Fruit fly (Drosophila melanogaster) whole organism, embryonic: ENCODE results near the gene Egfrap.

Experiments
- CG10147 ChIP-seq: fragments of 200-800 bp; sonication (Bioruptor generic); optimal IDR thresholded peaks from 2 replicates; lab custom pipeline; 2019; ENCODE audit warnings: missing biosample characterization, mild to moderate bottlenecking, missing genetic modification characterization, moderate library complexity
- CG10462 ChIP-seq: fragments of 200-800 bp; sonication (Bioruptor generic); optimal IDR thresholded peaks from 2 replicates; lab custom pipeline; 2016; ENCODE audit warnings: missing biosample characterization, missing genetic modification characterization
- CG12219 ChIP-seq: fragments of 200-800 bp; sonication (Bioruptor generic); optimal IDR thresholded peaks from 3 replicates; lab custom pipeline; 2018; ENCODE audit warnings: missing biosample characterization, mild to moderate bottlenecking, missing genetic modification characterization
- CG12769 ChIP-seq: fragments of 200-800 bp; sonication (Bioruptor generic); optimal IDR thresholded peaks from 2 replicates; lab custom pipeline; 2019; ENCODE audit warnings: missing biosample characterization, mild to moderate bottlenecking, missing genetic modification characterization, moderate library complexity
- CG13123 ChIP-seq: fragments of 200-800 bp; sonication (Bioruptor generic); optimal IDR thresholded peaks from 2 replicates; lab custom pipeline; 2016; ENCODE audit warnings: missing biosample characterization, missing genetic modification characterization
- CG14441 ChIP-seq: fragments of 200-800 bp; sonication (Bioruptor generic); IDR thresholded peaks from 2 replicates; pipeline ENCODE4 v1.3.6; 2022; ENCODE audit warnings: missing biosample characterization, missing genetic modification characterization
- CG17186 ChIP-seq: fragments of 200-800 bp; sonication (Bioruptor generic); optimal IDR thresholded peaks from 3 replicates; lab custom pipeline; 2017; ENCODE audit warnings: missing biosample characterization, missing genetic modification reagents, missing genetic modification characterization
- CG17359 ChIP-seq: fragments of 200-800 bp; sonication (Bioruptor generic); optimal IDR thresholded peaks from 3 replicates; lab custom pipeline; 2018; ENCODE audit warnings: missing biosample characterization, mild to moderate bottlenecking, missing genetic modification characterization, moderate library complexity
- CG1792 ChIP-seq: fragments of 200-800 bp; sonication (Bioruptor generic); optimal IDR thresholded peaks from 2 replicates; lab custom pipeline; 2016; ENCODE audit warnings: missing biosample characterization, missing genetic modification characterization
- CG18262 ChIP-seq: fragments of 200-800 bp; optimal IDR thresholded peaks from 3 replicates; lab custom pipeline; 2019; ENCODE audit warnings: missing biosample characterization, mild to moderate bottlenecking, missing genetic modification characterization, moderate library complexity
- CG30020 ChIP-seq: fragments of 200-800 bp; optimal IDR thresholded peaks from 2 replicates; lab custom pipeline; 2019; ENCODE audit warnings: missing biosample characterization, mild to moderate bottlenecking, missing genetic modification characterization, moderate library complexity
- CG30431 ChIP-seq: fragments of 200-800 bp; sonication (Bioruptor generic); optimal IDR thresholded peaks from 2 replicates; lab custom pipeline; 2017; ENCODE audit warnings: missing biosample characterization, missing genetic modification characterization
- CG31441 ChIP-seq: fragments of 200-800 bp; sonication (Bioruptor generic); IDR thresholded peaks from 2 replicates; pipeline ENCODE4 v1.3.6; 2022; ENCODE audit warnings: missing biosample characterization, missing genetic modification characterization
- CG4404 ChIP-seq: fragments of 200-800 bp; sonication (Bioruptor generic); IDR thresholded peaks from 2 replicates; pipeline ENCODE4 v1.3.6; 2022; ENCODE audit warnings: missing biosample characterization, missing genetic modification characterization
- CG6813 ChIP-seq: fragments of 200-800 bp; sonication (Bioruptor generic); optimal IDR thresholded peaks from 2 replicates; lab custom pipeline; 2017; ENCODE audit warnings: missing biosample characterization, missing genetic modification characterization, mild to moderate bottlenecking, moderate library complexity, missing genetic modification reagents
- CG7745 ChIP-seq: fragments of 200-800 bp; sonication (Bioruptor generic); optimal IDR thresholded peaks from 2 replicates; lab custom pipeline; 2018; ENCODE audit warnings: missing biosample characterization, mild to moderate bottlenecking, missing genetic modification characterization, moderate library complexity
- CG8388 ChIP-seq: fragments of 200-800 bp; sonication (Bioruptor generic); optimal IDR thresholded peaks from 2 replicates; lab custom pipeline; 2019; ENCODE audit warnings: missing biosample characterization, mild to moderate bottlenecking, missing genetic modification characterization, moderate library complexity
- CG9727 ChIP-seq: fragments of 200-800 bp; sonication (Bioruptor generic); optimal IDR thresholded peaks from 3 replicates; lab custom pipeline; 2017; ENCODE audit warnings: missing biosample characterization, mild to moderate bottlenecking, missing genetic modification characterization
- CG9797 ChIP-seq: fragments of 200-800 bp; sonication (Bioruptor generic); optimal IDR thresholded peaks from 3 replicates; lab custom pipeline; 2018; ENCODE audit warnings: missing biosample characterization, mild to moderate bottlenecking, missing genetic modification characterization
- CG9876 ChIP-seq: fragments of 200-800 bp; sonication (Bioruptor generic); optimal IDR thresholded peaks from 2 replicates; lab custom pipeline; 2016; ENCODE audit warnings: missing biosample characterization, missing genetic modification characterization
- CrebB ChIP-seq: fragments of 200-800 bp; sonication (Bioruptor generic); optimal IDR thresholded peaks from 3 replicates; lab custom pipeline; 2018; ENCODE audit warnings: missing biosample characterization, mild to moderate bottlenecking, missing genetic modification characterization
- Doc2 ChIP-seq: fragments of 200-800 bp; sonication (Bioruptor generic); IDR thresholded peaks from 2 replicates; pipeline ENCODE4 v1.3.6; 2022; ENCODE audit warnings: missing biosample characterization, missing genetic modification characterization
- E2f2 ChIP-seq: fragments of 200-800 bp; sonication (Bioruptor generic); IDR thresholded peaks from 2 replicates; pipeline ENCODE4 v1.3.6; 2022; ENCODE audit warnings: missing biosample characterization, missing genetic modification characterization
- Elba2 ChIP-seq: fragments of 200-800 bp; sonication (Bioruptor generic); optimal IDR thresholded peaks from 3 replicates; lab custom pipeline; 2016; ENCODE audit warnings: missing biosample characterization, missing genetic modification characterization
- Gug ChIP-seq: fragments of 200-800 bp; sonication (Bioruptor generic); IDR thresholded peaks from 4 replicates; pipeline ENCODE4 v1.3.6; 2022; ENCODE audit warnings: missing biosample characterization, missing genetic modification characterization
- HHEX ChIP-seq: fragments of 200-800 bp; sonication (Bioruptor generic); optimal IDR thresholded peaks from 3 replicates; lab custom pipeline; 2017; ENCODE audit warnings: missing biosample characterization, mild to moderate bottlenecking, missing genetic modification characterization, missing genetic modification reagents
- Hey ChIP-seq: fragments of 200-800 bp; sonication (Bioruptor generic); optimal IDR thresholded peaks from 3 replicates; lab custom pipeline; 2018; ENCODE audit warnings: missing biosample characterization, mild to moderate bottlenecking, missing genetic modification characterization
- Hr3 ChIP-seq: fragments of 200-800 bp; sonication (Bioruptor generic); optimal IDR thresholded peaks from 3 replicates; lab custom pipeline; 2016; ENCODE audit warnings: missing biosample characterization, missing genetic modification characterization
- Kr ChIP-seq: fragments of 200-800 bp; sonication (Bioruptor generic); optimal IDR thresholded peaks from 2 replicates; lab custom pipeline; 2017; ENCODE audit warnings: missing biosample characterization, mild to moderate bottlenecking, missing genetic modification characterization
- Lpt ChIP-seq: fragments of >200 bp; optimal IDR thresholded peaks from 2 replicates; lab custom pipeline; 2018; ENCODE audit warnings: missing biosample characterization, missing genetic modification characterization
- Mad ChIP-seq: fragments of 200-800 bp; sonication (Bioruptor generic); optimal IDR thresholded peaks from 2 replicates; lab custom pipeline; 2016; ENCODE audit warnings: missing biosample characterization, missing genetic modification characterization
- Oaz ChIP-seq: fragments of 200-800 bp; sonication (Bioruptor generic); IDR thresholded peaks from 2 replicates; pipeline ENCODE4 v1.3.6; 2022; ENCODE audit warnings: missing biosample characterization, missing genetic modification characterization
- Side ChIP-seq: fragments of 200-800 bp; sonication (Bioruptor generic); optimal IDR thresholded peaks from 2 replicates; lab custom pipeline; 2016; ENCODE audit warnings: missing biosample characterization, missing genetic modification characterization
- Ssrp ChIP-seq: fragments of 200-800 bp; sonication (Bioruptor generic); optimal IDR thresholded peaks from 2 replicates; lab custom pipeline; 2018; ENCODE audit warnings: missing biosample characterization, mild to moderate bottlenecking, missing genetic modification characterization, moderate library complexity
- Stat92E ChIP-seq, 3 experiments: fragments of >200 bp in 2 of 3; fragments of 200-800 bp in 1 of 3; sonication (Bioruptor generic) in 1 of 3; optimal IDR thresholded peaks; 2 replicates each; lab custom pipeline; 2017 to 2019; ENCODE audit warnings: missing biosample characterization in 3 of 3, missing genetic modification characterization in 3 of 3, mild to moderate bottlenecking in 1 of 3, moderate library complexity in 1 of 3
- Taf1 ChIP-seq: fragments of 200-800 bp; sonication (Bioruptor generic); IDR thresholded peaks from 2 replicates; pipeline ENCODE4 v1.3.6; 2022; ENCODE audit warnings: missing biosample characterization, missing genetic modification characterization
- ac ChIP-seq: fragments of 200-800 bp; sonication (Bioruptor generic); optimal IDR thresholded peaks from 3 replicates; lab custom pipeline; 2017; ENCODE audit warnings: missing biosample characterization, mild to moderate bottlenecking, missing genetic modification characterization
- ap ChIP-seq: fragments of 200-800 bp; sonication (Bioruptor generic); IDR thresholded peaks from 2 replicates; pipeline ENCODE4 v1.3.6; 2022; ENCODE audit warnings: missing biosample characterization, missing genetic modification characterization
- ash1 ChIP-seq: fragments of 200-800 bp; sonication (Bioruptor generic); optimal IDR thresholded peaks from 2 replicates; lab custom pipeline; 2018; ENCODE audit warnings: missing biosample characterization, mild to moderate bottlenecking, missing genetic modification characterization
- bowl ChIP-seq: fragments of 200-800 bp; sonication (Bioruptor generic); IDR thresholded peaks from 2 replicates; pipeline ENCODE4 v1.3.6; 2022; ENCODE audit warnings: missing biosample characterization, missing genetic modification characterization
- br ChIP-seq: fragments of >200 bp; optimal IDR thresholded peaks from 2 replicates; lab custom pipeline; 2017
- dati ChIP-seq: fragments of 200-800 bp; sonication (Bioruptor generic); IDR thresholded peaks from 2 replicates; pipeline ENCODE4 v1.3.6; 2022; ENCODE audit warnings: missing biosample characterization, missing genetic modification characterization
- ind ChIP-seq: fragments of 200-800 bp; sonication (Bioruptor generic); optimal IDR thresholded peaks from 3 replicates; lab custom pipeline; 2016; ENCODE audit warnings: missing biosample characterization, missing genetic modification characterization
- lbe ChIP-seq: fragments of 200-800 bp; sonication (Bioruptor generic); optimal IDR thresholded peaks from 2 replicates; lab custom pipeline; 2016; ENCODE audit warnings: missing biosample characterization, mild to moderate bottlenecking, missing genetic modification characterization
- mam ChIP-seq: fragments of 200-800 bp; sonication (Bioruptor generic); optimal IDR thresholded peaks from 3 replicates; lab custom pipeline; 2016; ENCODE audit warnings: missing biosample characterization, missing genetic modification characterization
- pita ChIP-seq: fragments of 200-800 bp; sonication (Bioruptor generic); optimal IDR thresholded peaks from 2 replicates; lab custom pipeline; 2017; ENCODE audit warnings: missing biosample characterization, mild to moderate bottlenecking, missing genetic modification characterization
- repo ChIP-seq: fragments of 200-800 bp; sonication (Bioruptor generic); optimal IDR thresholded peaks from 2 replicates; lab custom pipeline; 2016; ENCODE audit warnings: missing biosample characterization, missing genetic modification characterization
- rib ChIP-seq: fragments of 200-800 bp; sonication (Bioruptor generic); IDR thresholded peaks from 2 replicates; pipeline ENCODE4 v1.3.6; 2022; ENCODE audit warnings: missing biosample characterization, missing genetic modification characterization
- salm ChIP-seq: fragments of 200-800 bp; sonication (Bioruptor generic); optimal IDR thresholded peaks from 2 replicates; lab custom pipeline; 2018; ENCODE audit warnings: missing biosample characterization, mild to moderate bottlenecking, missing genetic modification characterization
- sens ChIP-seq: fragments of 200-800 bp; sonication (Bioruptor generic); peaks from one replicate; lab custom pipeline; 2016; ENCODE audit warnings: missing biosample characterization, missing genetic modification characterization
- sr ChIP-seq: fragments of 200-800 bp; sonication (Bioruptor generic); IDR thresholded peaks from 3 replicates; pipeline ENCODE4 v1.3.6; 2022; ENCODE audit warnings: missing biosample characterization, missing genetic modification characterization
- vfl ChIP-seq: fragments of 200-800 bp; sonication (Bioruptor generic); optimal IDR thresholded peaks from 2 replicates; lab custom pipeline; 2016; ENCODE audit warnings: missing biosample characterization, missing genetic modification characterization

Egfrap gene

dm6 chr3L:5988675-5989074, 38.2 kb upstream of the Egfrap start:
- TF ChIP-seq CG4404 (GFP tag; lab: Robert Waterston, UW) (peak; percentile 77), vfl (GFP tag; lab: Kevin White, UChicago) (no peak), CG12219 (GFP tag; lab: Kevin White, UChicago) (no peak), pita (GFP tag; lab: Kevin White, UChicago) (no peak), CG30020 (tag; lab: Kevin White, UChicago) (no peak), br (lab: Kevin White, UChicago) (no peak), Doc2 (no peak), CG17186 (GFP tag; lab: Kevin White, UChicago) (no peak), Side (GFP tag; lab: Kevin White, UChicago) (peak; percentile 35), CG9876 (no peak), Oaz (GFP tag; lab: Robert Waterston, UW) (no peak), CG1792 (peak; percentile 48), Stat92E (GFP tag; optimal IDR thresholded peaks at IDR 0.05; lab: Kevin White, UChicago) (peak in 1 of 3 experiments; percentile 35), CrebB (no peak), CG9727 (GFP tag; lab: Kevin White, UChicago) (peak; percentile 74), rib (GFP tag; lab: Robert Waterston, UW) (no peak), Lpt (GFP tag; lab: Kevin White, UChicago) (no peak), Mad (no peak), repo (GFP tag; lab: Kevin White, UChicago) (peak; percentile 39), lbe (GFP tag; lab: Kevin White, UChicago) (no peak), ash1 (GFP tag; lab: Kevin White, UChicago) (no peak), ac (GFP tag; lab: Kevin White, UChicago) (peak; percentile 28), CG13123 (GFP tag; lab: Kevin White, UChicago) (no peak), bowl (GFP tag; lab: Robert Waterston, UW) (no peak), CG14441 (GFP tag; lab: Robert Waterston, UW) (0 out of 2 replicates have a peak, but pooled peaks have one; percentile 16), dati (peak; percentile 53; the same call in 1 of the 2 replicates), Taf1 (no peak), ap (peak; percentile 32; the same call in 1 of the 2 replicates), CG9797 (GFP tag; lab: Kevin White, UChicago) (no peak), ind (GFP tag; lab: Kevin White, UChicago) (peak; percentile 2), CG7745 (tag; lab: Kevin White, UChicago) (no peak), CG10147 (GFP tag; lab: Kevin White, UChicago) (no peak), CG6813 (GFP tag; lab: Kevin White, UChicago) (peak; percentile 43), Ssrp (tag; lab: Kevin White, UChicago) (peak; percentile 34), Kr (no peak), Hey (tag; lab: Kevin White, UChicago) (no peak), mam (GFP tag; lab: Kevin White, UChicago) (no peak), Elba2 (no peak), CG18262 (tag; lab: Kevin White, UChicago) (peak; percentile 62), HHEX (GFP tag; lab: Kevin White, UChicago) (peak; percentile 20), Gug (GFP tag; lab: Robert Waterston, UW) (peak; percentile 15; the same call in 2 of the 4 replicates), CG8388 (peak; percentile 19), CG10462 (GFP tag; lab: Kevin White, UChicago) (no peak), CG30431 (peak; percentile 13), sr (GFP tag; lab: Robert Waterston, UW) (no peak), Hr3 (GFP tag; lab: Kevin White, UChicago) (no peak), E2f2 (GFP tag; lab: Robert Waterston, UW) (no peak), CG17359 (tag; lab: Kevin White, UChicago) (peak; percentile 63), CG31441 (GFP tag; lab: Robert Waterston, UW) (peak; percentile 25; the same call in 1 of the 2 replicates), sens (peak; percentile 96), salm (tag; lab: Kevin White, UChicago) (no peak), CG12769 (tag; lab: Kevin White, UChicago) (no peak)
